Fruit fly (Drosophila melanogaster) whole organism: ENCODE measurements around the gene CG16824.

Source experiments
- CG8478 ChIP-seq: fragments of >200 bp; optimal IDR thresholded peaks from 2 replicates; lab custom pipeline; 2018; ENCODE audit warnings: inconsistent platforms
- Dll ChIP-seq: fragments of >200 bp; optimal IDR thresholded peaks from 2 replicates; lab custom pipeline; 2017
- usp ChIP-seq: fragments of >200 bp; optimal IDR thresholded peaks from 2 replicates; lab custom pipeline; 2017; ENCODE audit warnings: missing biosample characterization, missing genetic modification characterization, mixed read lengths

DNA sequence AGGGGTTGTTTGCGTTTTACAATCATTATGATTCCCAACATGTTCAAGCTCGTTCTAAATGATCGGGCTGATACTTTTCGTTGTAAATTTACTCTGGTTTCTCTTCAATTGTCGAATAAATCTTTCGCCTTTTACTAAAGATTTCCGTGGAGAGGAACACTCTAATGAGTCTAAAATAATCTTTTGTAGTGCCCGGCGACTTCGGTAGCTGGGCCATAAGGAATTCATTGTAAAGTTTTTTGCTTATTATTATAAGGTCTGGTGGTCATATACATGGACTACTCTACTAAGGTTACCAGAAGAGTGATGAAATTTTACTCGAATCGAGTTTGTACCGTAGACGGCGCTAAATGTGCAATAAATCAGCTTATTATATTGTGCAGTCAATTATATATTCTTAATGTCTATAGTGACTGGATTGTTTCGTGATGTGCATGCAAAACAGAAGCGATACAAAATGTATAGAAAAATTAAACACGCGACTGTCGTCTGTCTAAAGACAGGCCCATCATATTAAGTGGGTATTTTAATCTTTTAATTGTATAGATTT, 48.0 kb upstream of the CG16824 start:
- TF ChIP-seq CG8478 (lab: Kevin White, UChicago) (no peak), usp (GFP tag; lab: Kevin White, UChicago) (no peak), Dll (lab: Kevin White, UChicago) (no peak)
